Worm (Caenorhabditis elegans) whole organism, L1 larva: Measurements from ENCODE around the gene clec-128.

ENCODE experiments used
- aly-2 ChIP-seq: fragments of 150-350 bp; optimal IDR thresholded peaks from 2 replicates; lab custom pipeline; 2014; ENCODE audit warnings: missing biosample characterization, missing genetic modification characterization
- efl-1 ChIP-seq, 4 experiments: fragments of 150-350 bp; optimal IDR thresholded peaks in 3 of 4; peaks in 1 of 4; 1 replicate in 1 of 4; 2 replicates in 3 of 4; lab custom pipeline; 2014; ENCODE audit warnings: missing biosample characterization in 2 of 4, missing genetic modification characterization in 2 of 4, missing genetic modification reagents in 2 of 4
- hpl-2 ChIP-seq: fragments of 150-350 bp; optimal IDR thresholded peaks from 2 replicates; lab custom pipeline; 2014; ENCODE audit warnings: missing biosample characterization, missing genetic modification reagents, missing genetic modification characterization
- jun-1 ChIP-seq: fragments of 150-350 bp; optimal IDR thresholded peaks from 2 replicates; lab custom pipeline; 2014; ENCODE audit warnings: missing biosample characterization, missing genetic modification reagents, missing genetic modification characterization
- lin-13 ChIP-seq: fragments of 150-350 bp; optimal IDR thresholded peaks from 2 replicates; lab custom pipeline; 2014; ENCODE audit warnings: missing biosample characterization, missing genetic modification reagents, missing genetic modification characterization
- skn-1 ChIP-seq: fragments of 150-350 bp; optimal IDR thresholded peaks from 2 replicates; lab custom pipeline; 2014; ENCODE audit warnings: missing biosample characterization, missing genetic modification characterization
- tbx-2 ChIP-seq: sonication (generic microtip); optimal IDR thresholded peaks from 2 replicates; lab custom pipeline; 2016; ENCODE audit warnings: missing genetic modification characterization, missing compliant biosample characterization
- unc-130 ChIP-seq: fragments of 150-350 bp; optimal IDR thresholded peaks from 2 replicates; lab custom pipeline; 2017; ENCODE audit warnings: missing biosample characterization, missing genetic modification characterization, inconsistent platforms
- unc-98 ChIP-seq: fragments of 200-800 bp; sonication (Bioruptor generic); IDR thresholded peaks from 2 replicates; pipeline ENCODE4 v1.3.6; 2022; ENCODE audit warnings: missing genetic modification characterization, missing compliant biosample characterization
- zag-1 ChIP-seq: fragments of 150-350 bp; optimal IDR thresholded peaks from 2 replicates; lab custom pipeline; 2014; ENCODE audit warnings: missing biosample characterization, missing genetic modification characterization
- ztf-11 ChIP-seq, 2 experiments: sonication (generic microtip); optimal IDR thresholded peaks; 2 replicates each; lab custom pipeline; 2016 to 2017; ENCODE audit warnings: missing genetic modification characterization in 2 of 2, missing biosample characterization in 1 of 2, missing compliant biosample characterization in 1 of 2

DNA sequence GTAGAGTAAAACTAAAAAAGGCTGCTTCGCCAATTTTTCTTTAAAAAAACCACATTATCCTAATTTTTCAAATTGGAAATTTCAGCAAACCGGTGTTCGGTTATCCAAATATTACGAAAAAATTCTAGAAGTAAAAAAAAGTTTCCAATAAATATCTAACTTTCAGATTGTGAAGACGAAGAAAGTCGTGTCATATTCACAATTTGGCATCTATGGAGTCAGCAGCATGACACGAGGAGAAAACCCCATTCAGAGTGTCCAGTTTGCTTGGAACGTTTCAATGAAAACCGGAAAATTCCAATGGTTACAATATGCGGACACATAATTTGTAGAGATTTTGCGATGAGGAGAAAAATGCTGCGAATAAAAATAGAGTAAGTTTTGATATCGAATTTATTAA, 24.5 kb upstream of the clec-128 start, which contains the start of gene Y49F6A.12:
- TF ChIP-seq skn-1 (tag; lab: Kevin White, UChicago) (no peak), aly-2 (no peak), lin-13 (GFP tag; lab: Kevin White, UChicago) (no peak), zag-1 (tag; lab: Kevin White, UChicago) (no peak), unc-130 (tag; lab: Kevin White, UChicago) (no peak), unc-98 (no peak), ztf-11 (tag; optimal IDR thresholded peaks at IDR 0.05; lab: Kevin White, UChicago) (no peak), tbx-2 (tag; lab: Kevin White, UChicago) (no peak), jun-1 (tag; lab: Kevin White, UChicago) (no peak), efl-1 (optimal IDR thresholded peaks at IDR 0.05; lab: Kevin White, UChicago) (no peak), efl-1 (GFP tag; optimal IDR thresholded peaks at IDR 0.05 in 1 of 2; lab: Kevin White, UChicago) (no peak), hpl-2 (GFP tag; lab: Kevin White, UChicago) (no peak)
